Fruit fly (Drosophila melanogaster) whole organism, pupa: ENCODE measurements around the gene Lst8.

Experiments used
- EcR ChIP-seq: fragments of 200-800 bp; sonication (Bioruptor generic); optimal IDR thresholded peaks from 3 replicates; lab custom pipeline; 2019; ENCODE audit warnings: missing biosample characterization, missing genetic modification characterization, mild to moderate bottlenecking, moderate library complexity, missing genetic modification reagents
- Ets98B ChIP-seq: fragments of 200-800 bp; sonication (Bioruptor generic); IDR thresholded peaks from 2 replicates; pipeline ENCODE4 v1.3.6; 2022; ENCODE audit warnings: missing biosample characterization, missing genetic modification characterization
- Pif1A ChIP-seq: fragments of 200-800 bp; sonication (Bioruptor generic); optimal IDR thresholded peaks from 3 replicates; lab custom pipeline; 2016; ENCODE audit warnings: missing biosample characterization, missing genetic modification characterization
- fd96Ca ChIP-seq: fragments of 200-800 bp; sonication (Bioruptor generic); IDR thresholded peaks from 3 replicates; pipeline ENCODE4 v1.3.6; 2022; ENCODE audit warnings: missing biosample characterization, missing genetic modification characterization
- rn ChIP-seq: fragments of 200-800 bp; sonication (Bioruptor generic); IDR thresholded peaks from 2 replicates; pipeline ENCODE4 v1.3.6; 2022; ENCODE audit warnings: missing biosample characterization, missing genetic modification characterization

DNA sequence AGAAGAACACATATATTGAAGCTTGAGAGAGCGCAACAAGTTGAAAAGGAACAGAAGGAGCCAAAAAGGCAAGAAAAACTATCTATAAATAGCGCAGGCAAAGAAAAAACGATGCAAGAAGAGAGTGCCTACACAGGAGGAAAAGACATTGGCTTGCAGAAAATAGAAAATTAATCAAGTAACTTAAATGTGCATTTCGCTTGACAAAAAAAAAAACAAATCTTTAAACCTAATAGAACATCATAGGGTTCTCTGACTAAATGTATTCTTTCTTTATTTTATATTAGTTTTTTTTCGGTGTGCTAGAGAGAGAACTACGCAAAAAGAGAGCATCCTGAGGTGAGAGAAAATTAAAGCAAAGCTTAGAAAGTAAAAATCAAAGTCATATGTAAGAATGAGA, 44.3 kb upstream of the Lst8 start:
- TF ChIP-seq fd96Ca (GFP tag; lab: Robert Waterston, UW), result peak; percentile 84
- peak; percentile 24 for TF ChIP-seq EcR (GFP tag; lab: Kevin White, UChicago)
- peak; percentile 83 for TF ChIP-seq Pif1A (GFP tag; lab: Kevin White, UChicago)
- TF ChIP-seq rn (GFP tag; lab: Robert Waterston, UW), result peak; percentile 77
- TF ChIP-seq Ets98B (GFP tag; lab: Robert Waterston, UW), result peak; percentile 94
